Worm (Caenorhabditis elegans) whole organism, L1 larva: Measurements from ENCODE around the gene srw-73.

Experiments used
- fkh-4 ChIP-seq: sonication (generic microtip); optimal IDR thresholded peaks from 2 replicates; lab custom pipeline; 2016; ENCODE audit warnings: missing compliant biosample characterization, missing genetic modification characterization, borderline replicate concordance
- lsy-2 ChIP-seq, 2 experiments: fragments of 150-350 bp; optimal IDR thresholded peaks; 2 replicates each; lab custom pipeline; 2014; ENCODE audit warnings: missing biosample characterization in 2 of 2, missing genetic modification characterization in 2 of 2
- nhr-77 ChIP-seq: fragments of 150-350 bp; optimal IDR thresholded peaks from 2 replicates; lab custom pipeline; 2014; ENCODE audit warnings: missing biosample characterization, missing genetic modification characterization
- skn-1 ChIP-seq: fragments of 150-350 bp; optimal IDR thresholded peaks from 2 replicates; lab custom pipeline; 2014; ENCODE audit warnings: missing biosample characterization, missing genetic modification characterization
- zag-1 ChIP-seq: fragments of 150-350 bp; optimal IDR thresholded peaks from 2 replicates; lab custom pipeline; 2014; ENCODE audit warnings: missing biosample characterization, missing genetic modification characterization
- ztf-11 ChIP-seq, 2 experiments: sonication (generic microtip); optimal IDR thresholded peaks; 2 replicates each; lab custom pipeline; 2016 to 2017; ENCODE audit warnings: missing genetic modification characterization in 2 of 2, missing biosample characterization in 1 of 2, missing compliant biosample characterization in 1 of 2

ce11 chrV:16628991-16629390 lies 40.7 kb upstream of the srw-73 start, which contains the start of gene W06G6.2:
- TF ChIP-seq zag-1: no peak
- TF ChIP-seq ztf-11 (tag; optimal IDR thresholded peaks at IDR 0.05; lab: Kevin White, UChicago): no peak
- TF ChIP-seq skn-1 (tag; lab: Kevin White, UChicago): no peak
- TF ChIP-seq lsy-2 (tag; optimal IDR thresholded peaks at IDR 0.05; lab: Kevin White, UChicago): no peak
- no peak for TF ChIP-seq nhr-77
- TF ChIP-seq fkh-4: no peak
